Fruit fly (Drosophila melanogaster) whole organism, embryonic: ENCODE results near the gene CG9672.
A peak's percentile ranks its signal among the peaks of the same experiment; 100 is the strongest.

Experiments used
- Atf6 ChIP-seq: fragments of 200-800 bp; sonication (Bioruptor generic); IDR thresholded peaks from 2 replicates; pipeline ENCODE4 v1.3.6; 2022; ENCODE audit warnings: missing biosample characterization, missing genetic modification characterization
- Awh ChIP-seq: fragments of 200-800 bp; sonication (Bioruptor generic); IDR thresholded peaks from 2 replicates; pipeline ENCODE4, ENCODE4 v1.3.6; 2022; ENCODE audit warnings: missing biosample characterization, missing genetic modification characterization
- Bgb ChIP-seq: fragments of 200-800 bp; sonication (Bioruptor generic); IDR thresholded peaks from 2 replicates; pipeline ENCODE4 v1.3.6; 2022; ENCODE audit warnings: missing biosample characterization, missing genetic modification characterization; ENCODE audit not compliant: partially characterized antibody
- Bteb2 ChIP-seq: fragments of 200-800 bp; sonication (Bioruptor generic); optimal IDR thresholded peaks from 2 replicates; lab custom pipeline; 2016; ENCODE audit warnings: missing biosample characterization, missing genetic modification characterization
- CG10321 ChIP-seq: fragments of 200-800 bp; sonication (Bioruptor generic); IDR thresholded peaks from 2 replicates; pipeline ENCODE4 v1.3.6; 2022; ENCODE audit warnings: missing biosample characterization, missing genetic modification characterization
- CG12744 ChIP-seq: fragments of 200-800 bp; sonication (Bioruptor generic); optimal IDR thresholded peaks from 2 replicates; lab custom pipeline; 2016; ENCODE audit warnings: missing biosample characterization, missing genetic modification characterization
- CG14014 ChIP-seq: fragments of 200-800 bp; sonication (Bioruptor generic); IDR thresholded peaks from 2 replicates; pipeline ENCODE4 v1.3.6; 2022; ENCODE audit warnings: missing biosample characterization, missing genetic modification characterization
- CG14050 ChIP-seq: fragments of 200-800 bp; sonication (Bioruptor generic); IDR thresholded peaks from 3 replicates; pipeline ENCODE4 v1.3.6; 2022; ENCODE audit warnings: missing biosample characterization, missing genetic modification characterization
- CG16815 ChIP-seq: fragments of 200-800 bp; sonication (Bioruptor generic); optimal IDR thresholded peaks from 3 replicates; lab custom pipeline; 2017; ENCODE audit warnings: missing biosample characterization, mild to moderate bottlenecking, missing genetic modification characterization
- CG16863 ChIP-seq: fragments of 200-800 bp; sonication (Bioruptor generic); optimal IDR thresholded peaks from 3 replicates; lab custom pipeline; 2016; ENCODE audit warnings: missing biosample characterization, missing genetic modification characterization
- CG17802 ChIP-seq: fragments of 200-800 bp; sonication (Bioruptor generic); optimal IDR thresholded peaks from 2 replicates; lab custom pipeline; 2018; ENCODE audit warnings: missing biosample characterization, mild to moderate bottlenecking, missing genetic modification characterization, moderate library complexity
- CG17829 ChIP-seq: fragments of 200-800 bp; optimal IDR thresholded peaks from 2 replicates; lab custom pipeline; 2019; ENCODE audit warnings: missing biosample characterization, mild to moderate bottlenecking, missing genetic modification characterization, moderate library complexity
- CG1832 ChIP-seq: fragments of 200-800 bp; sonication (Bioruptor generic); optimal IDR thresholded peaks from 2 replicates; lab custom pipeline; 2017; ENCODE audit warnings: missing biosample characterization, mild to moderate bottlenecking, missing genetic modification characterization, inconsistent platforms
- CG18619 ChIP-seq: fragments of 200-800 bp; sonication (Bioruptor generic); optimal IDR thresholded peaks from 3 replicates; lab custom pipeline; 2017; ENCODE audit warnings: missing biosample characterization, mild to moderate bottlenecking, missing genetic modification characterization
- CG2875 ChIP-seq: fragments of 200-800 bp; sonication (Bioruptor generic); optimal IDR thresholded peaks from 2 replicates; lab custom pipeline; 2017; ENCODE audit warnings: missing biosample characterization, mild to moderate bottlenecking, missing genetic modification characterization, missing genetic modification reagents
- CG3065 ChIP-seq: fragments of 200-800 bp; sonication (Bioruptor generic); optimal IDR thresholded peaks from 2 replicates; lab custom pipeline; 2016; ENCODE audit warnings: missing biosample characterization, missing genetic modification characterization
- CG34422 ChIP-seq: fragments of 200-800 bp; sonication (Bioruptor generic); IDR thresholded peaks from 3 replicates; pipeline ENCODE4 v1.3.6; 2022; ENCODE audit warnings: missing biosample characterization, missing genetic modification characterization
- CG4707 ChIP-seq: fragments of 200-800 bp; sonication (Bioruptor generic); optimal IDR thresholded peaks from 2 replicates; lab custom pipeline; 2018; ENCODE audit warnings: missing biosample characterization, mild to moderate bottlenecking, missing genetic modification characterization, moderate library complexity
- CG6791 ChIP-seq: fragments of 200-800 bp; sonication (Bioruptor generic); IDR thresholded peaks from 3 replicates; pipeline ENCODE4 v1.3.6; 2022; ENCODE audit warnings: missing biosample characterization, missing genetic modification characterization; ENCODE audit not compliant: partially characterized antibody
- CG6813 ChIP-seq: fragments of 200-800 bp; sonication (Bioruptor generic); optimal IDR thresholded peaks from 2 replicates; lab custom pipeline; 2017; ENCODE audit warnings: missing biosample characterization, missing genetic modification characterization, mild to moderate bottlenecking, moderate library complexity, missing genetic modification reagents
- CG6854 ChIP-seq: fragments of 200-800 bp; sonication (Bioruptor generic); optimal IDR thresholded peaks from 3 replicates; lab custom pipeline; 2017; ENCODE audit warnings: missing biosample characterization, mild to moderate bottlenecking, missing genetic modification characterization
- CG7556 ChIP-seq: fragments of 200-800 bp; sonication (Bioruptor generic); optimal IDR thresholded peaks from 2 replicates; lab custom pipeline; 2017; ENCODE audit warnings: missing biosample characterization, mild to moderate bottlenecking, missing genetic modification characterization
- CG8388 ChIP-seq: fragments of 200-800 bp; sonication (Bioruptor generic); optimal IDR thresholded peaks from 2 replicates; lab custom pipeline; 2019; ENCODE audit warnings: missing biosample characterization, mild to moderate bottlenecking, missing genetic modification characterization, moderate library complexity
- Dref ChIP-seq: fragments of 200-800 bp; sonication (Bioruptor generic); IDR thresholded peaks from 2 replicates; pipeline ENCODE4 v1.3.6; 2022; ENCODE audit warnings: missing biosample characterization, missing genetic modification characterization
- Elba2 ChIP-seq: fragments of 200-800 bp; sonication (Bioruptor generic); optimal IDR thresholded peaks from 3 replicates; lab custom pipeline; 2016; ENCODE audit warnings: missing biosample characterization, missing genetic modification characterization
- Hand ChIP-seq: fragments of 200-800 bp; sonication (Bioruptor generic); optimal IDR thresholded peaks from 2 replicates; lab custom pipeline; 2017; ENCODE audit warnings: mild to moderate bottlenecking, missing biosample characterization, missing genetic modification reagents, missing genetic modification characterization
- HmgZ ChIP-seq: fragments of 200-800 bp; sonication (Bioruptor generic); optimal IDR thresholded peaks from 2 replicates; lab custom pipeline; 2018; ENCODE audit warnings: missing biosample characterization, mild to moderate bottlenecking, missing genetic modification characterization
- Max ChIP-seq: fragments of 200-800 bp; sonication (Bioruptor generic); optimal IDR thresholded peaks from 2 replicates; lab custom pipeline; 2016; ENCODE audit warnings: missing biosample characterization, mild to moderate bottlenecking, missing genetic modification characterization
- Neu2 ChIP-seq: fragments of 200-800 bp; sonication (Bioruptor generic); optimal IDR thresholded peaks from 3 replicates; lab custom pipeline; 2016; ENCODE audit warnings: missing biosample characterization, missing genetic modification characterization, borderline replicate concordance
- Optix ChIP-seq: fragments of 200-800 bp; sonication (Bioruptor generic); IDR thresholded peaks from 3 replicates; pipeline ENCODE4 v1.3.6; 2022; ENCODE audit warnings: missing biosample characterization, missing genetic modification characterization
- Sox100B ChIP-seq: fragments of 200-800 bp; sonication (Bioruptor generic); optimal IDR thresholded peaks from 3 replicates; lab custom pipeline; 2018; ENCODE audit warnings: missing biosample characterization, mild to moderate bottlenecking, missing genetic modification characterization
- Stat92E ChIP-seq, 3 experiments: fragments of >200 bp in 2 of 3; fragments of 200-800 bp in 1 of 3; sonication (Bioruptor generic) in 1 of 3; optimal IDR thresholded peaks; 2 replicates each; lab custom pipeline; 2017 to 2019; ENCODE audit warnings: missing biosample characterization in 3 of 3, missing genetic modification characterization in 3 of 3, mild to moderate bottlenecking in 1 of 3, moderate library complexity in 1 of 3
- Usf ChIP-seq: fragments of 200-800 bp; sonication (Bioruptor generic); optimal IDR thresholded peaks from 2 replicates; lab custom pipeline; 2017; ENCODE audit warnings: missing genotype, missing biosample characterization, missing genetic modification characterization
- ara ChIP-seq: fragments of 200-800 bp; sonication (Bioruptor generic); IDR thresholded peaks from 2 replicates; pipeline ENCODE4 v1.3.6; 2022; ENCODE audit warnings: missing biosample characterization, missing genetic modification characterization
- bowl ChIP-seq: fragments of 200-800 bp; sonication (Bioruptor generic); IDR thresholded peaks from 2 replicates; pipeline ENCODE4 v1.3.6; 2022; ENCODE audit warnings: missing biosample characterization, missing genetic modification characterization
- grau ChIP-seq: fragments of 200-800 bp; optimal IDR thresholded peaks from 3 replicates; lab custom pipeline; 2019; ENCODE audit warnings: missing biosample characterization, mild to moderate bottlenecking, missing genetic modification characterization, moderate library complexity
- ham ChIP-seq: fragments of 200-800 bp; sonication (Bioruptor generic); IDR thresholded peaks from 2 replicates; pipeline ENCODE4 v1.3.6; 2022; ENCODE audit warnings: missing biosample characterization, missing genetic modification characterization
- jigr1 ChIP-seq: fragments of 200-800 bp; sonication (Bioruptor generic); IDR thresholded peaks from 3 replicates; pipeline ENCODE4 v1.3.6; 2022; ENCODE audit warnings: missing biosample characterization, missing genetic modification characterization
- jing ChIP-seq: fragments of 200-800 bp; sonication (Bioruptor generic); optimal IDR thresholded peaks from 2 replicates; lab custom pipeline; 2018; ENCODE audit warnings: missing biosample characterization, mild to moderate bottlenecking, missing genetic modification characterization
- lbe ChIP-seq: fragments of 200-800 bp; sonication (Bioruptor generic); optimal IDR thresholded peaks from 2 replicates; lab custom pipeline; 2016; ENCODE audit warnings: missing biosample characterization, mild to moderate bottlenecking, missing genetic modification characterization
- luna ChIP-seq: fragments of 200-800 bp; sonication (Bioruptor generic); optimal IDR thresholded peaks from 2 replicates; lab custom pipeline; 2016; ENCODE audit warnings: missing biosample characterization, missing genetic modification characterization
- pho ChIP-seq: fragments of 200-800 bp; sonication (Bioruptor generic); optimal IDR thresholded peaks from 2 replicates; lab custom pipeline; 2016; ENCODE audit warnings: missing biosample characterization, missing genetic modification characterization
- pita ChIP-seq: fragments of 200-800 bp; sonication (Bioruptor generic); optimal IDR thresholded peaks from 2 replicates; lab custom pipeline; 2017; ENCODE audit warnings: missing biosample characterization, mild to moderate bottlenecking, missing genetic modification characterization
- unc-4 ChIP-seq: fragments of 200-800 bp; sonication (Bioruptor generic); IDR thresholded peaks from 2 replicates; pipeline ENCODE4 v1.3.6; 2022; ENCODE audit warnings: missing biosample characterization, missing genetic modification characterization; ENCODE audit not compliant: partially characterized antibody
- usp ChIP-seq: fragments of >200 bp; optimal IDR thresholded peaks from 2 replicates; lab custom pipeline; 2017; ENCODE audit warnings: missing biosample characterization, missing genetic modification characterization
- wdn ChIP-seq: fragments of 200-800 bp; sonication (Bioruptor generic); IDR thresholded peaks from 2 replicates; pipeline ENCODE4 v1.3.6; 2022; ENCODE audit warnings: missing biosample characterization, missing genetic modification characterization
- wor ChIP-seq: fragments of 200-800 bp; sonication (Bioruptor generic); IDR thresholded peaks from 2 replicates; pipeline ENCODE4 v1.3.6; 2022; ENCODE audit warnings: missing biosample characterization, missing genetic modification characterization
- z ChIP-seq: fragments of 200-800 bp; sonication (Bioruptor generic); IDR thresholded peaks from 3 replicates; pipeline ENCODE4 v1.3.6; 2022; ENCODE audit warnings: missing biosample characterization, missing genetic modification characterization

CG9672 gene

DNA sequence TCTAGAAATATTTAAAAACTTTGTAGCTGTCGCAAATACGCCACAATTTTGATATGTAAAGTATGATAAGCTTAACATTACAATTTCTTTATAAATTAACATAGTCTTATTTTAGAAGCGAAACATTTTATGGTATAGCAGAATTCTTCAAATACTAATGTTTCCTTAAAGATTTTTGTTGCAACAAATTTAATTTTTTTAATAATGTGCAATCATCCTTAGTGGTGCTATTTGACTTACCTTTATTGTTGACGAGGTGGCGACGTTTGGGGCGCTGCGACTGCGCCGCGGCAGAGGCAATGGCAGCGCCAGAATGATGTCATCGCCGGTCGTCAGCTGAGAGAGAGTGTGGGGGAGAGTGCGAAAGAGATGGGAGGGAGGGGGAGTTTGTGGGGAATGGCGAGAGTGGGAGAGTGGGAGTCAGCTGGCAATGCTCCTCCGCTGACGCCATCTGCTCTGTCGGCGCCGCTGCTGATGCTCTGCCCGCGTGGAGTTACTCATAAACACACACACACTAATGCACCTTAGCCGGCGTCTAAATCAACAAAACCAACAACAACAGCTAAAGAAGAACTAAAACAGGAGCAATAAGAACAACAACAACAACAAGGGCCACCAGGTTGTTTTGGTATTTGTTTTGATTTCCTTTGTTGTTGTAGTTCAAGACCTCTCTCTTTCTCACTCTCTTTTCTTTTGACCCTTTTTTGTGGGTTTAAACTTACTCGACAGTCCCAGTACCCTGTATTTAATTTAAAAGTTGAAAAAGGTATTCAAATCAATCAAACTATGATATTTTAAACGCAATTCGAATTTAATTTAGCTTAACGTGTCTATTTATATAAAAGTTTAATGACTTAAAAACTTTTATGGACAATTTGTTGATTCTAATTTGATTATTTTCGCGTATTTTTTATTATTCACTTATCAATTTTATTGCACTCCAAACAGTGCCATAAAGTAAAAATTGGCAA lies 16.8 kb upstream of the CG9672 start (continued):
- TF ChIP-seq CG6854: peak; percentile 30
- no peak for TF ChIP-seq Neu2 (GFP tag; lab: Kevin White, UChicago)
- peak; percentile 81 for TF ChIP-seq CG18619
- no peak for TF ChIP-seq Optix
- no peak for TF ChIP-seq usp
- peak; percentile 59 for TF ChIP-seq HmgZ (tag; lab: Kevin White, UChicago)
- no peak for TF ChIP-seq unc-4
- peak; percentile 65 for TF ChIP-seq Sox100B (GFP tag; lab: Kevin White, UChicago)
- peak; percentile 89 for TF ChIP-seq grau (tag; lab: Kevin White, UChicago)
- TF ChIP-seq pho: peak; percentile 58
- TF ChIP-seq ham (GFP tag; lab: Robert Waterston, UW): no peak
- peak; percentile 67; the same call in 2 of the 3 replicates for TF ChIP-seq CG34422 (GFP tag; lab: Robert Waterston, UW)
- peak; percentile 56 for TF ChIP-seq CG16815 (GFP tag; lab: Kevin White, UChicago)
- peak; percentile 20 for TF ChIP-seq CG6813
- TF ChIP-seq Stat92E (GFP tag; optimal IDR thresholded peaks at IDR 0.05; lab: Kevin White, UChicago): no peak
- TF ChIP-seq Bteb2 (GFP tag; lab: Kevin White, UChicago): peak; percentile 66
- no peak for TF ChIP-seq CG14014 (GFP tag; lab: Robert Waterston, UW)
- no peak for TF ChIP-seq CG17802
- peak; percentile 55; the same call in 1 of the 2 replicates for TF ChIP-seq ara (GFP tag; lab: Robert Waterston, UW)
- TF ChIP-seq Dref (GFP tag; lab: Robert Waterston, UW): no peak
- peak; percentile 80 for TF ChIP-seq CG8388
- TF ChIP-seq Atf6 (GFP tag; lab: Robert Waterston, UW): peak; percentile 72; the same call in 1 of the 2 replicates
- peak; percentile 67; the same call in 2 of the 3 replicates for TF ChIP-seq CG14050 (GFP tag; lab: Robert Waterston, UW)
- peak; percentile 56 for TF ChIP-seq Hand
- TF ChIP-seq Max (GFP tag; lab: Kevin White, UChicago): peak; percentile 8
- peak; percentile 32 for TF ChIP-seq CG12744
- TF ChIP-seq CG6791 (GFP tag; lab: Robert Waterston, UW): no peak
- no peak for TF ChIP-seq z (GFP tag; lab: Robert Waterston, UW)
- peak; percentile 55 for TF ChIP-seq wor (GFP tag; lab: Robert Waterston, UW)
- TF ChIP-seq pita (GFP tag; lab: Kevin White, UChicago): no peak
- no peak for TF ChIP-seq bowl (GFP tag; lab: Robert Waterston, UW)
- peak; percentile 66 for TF ChIP-seq CG17829
- peak; percentile 49 for TF ChIP-seq Usf
- peak; percentile 39 for TF ChIP-seq jing (GFP tag; lab: Kevin White, UChicago)
- TF ChIP-seq CG3065 (GFP tag; lab: Kevin White, UChicago): no peak
- no peak for TF ChIP-seq luna
- TF ChIP-seq lbe: no peak
- peak; percentile 19; the same call in 1 of the 2 replicates for TF ChIP-seq Bgb
- TF ChIP-seq wdn: peak; percentile 53
- peak; percentile 88 for TF ChIP-seq CG7556 (GFP tag; lab: Kevin White, UChicago)
- peak; percentile 54 for TF ChIP-seq CG4707
- TF ChIP-seq CG2875 (GFP tag; lab: Kevin White, UChicago): peak; percentile 62
- no peak for TF ChIP-seq CG10321 (GFP tag; lab: Robert Waterston, UW)
- TF ChIP-seq Awh (GFP tag; lab: Robert Waterston, UW): peak; percentile 55
- no peak for TF ChIP-seq Elba2 (GFP tag; lab: Kevin White, UChicago)
- TF ChIP-seq CG1832 (GFP tag; lab: Kevin White, UChicago): no peak
- TF ChIP-seq CG16863 (GFP tag; lab: Kevin White, UChicago): peak; percentile 19
- TF ChIP-seq jigr1 (GFP tag; lab: Robert Waterston, UW): no peak
